Worm (Caenorhabditis elegans) whole organism, L1 larva: ENCODE data around the gene ZK682.7.
A peak's percentile ranks its signal among the peaks of the same experiment; 100 is the strongest.

Source experiments
- C04F5.9 ChIP-seq: sonication (generic microtip); optimal IDR thresholded peaks from 2 replicates; lab custom pipeline; 2016; ENCODE audit warnings: missing genetic modification characterization, missing compliant biosample characterization
- C34B4.2 ChIP-seq: sonication (generic microtip); optimal IDR thresholded peaks from 2 replicates; lab custom pipeline; 2017; ENCODE audit warnings: mild to moderate bottlenecking, missing genetic modification characterization, missing compliant biosample characterization
- Y116A8C.19 ChIP-seq: sonication (generic microtip); optimal IDR thresholded peaks from 2 replicates; lab custom pipeline; 2016; ENCODE audit warnings: missing compliant biosample characterization, missing genetic modification characterization, borderline replicate concordance
- blmp-1 ChIP-seq: fragments of 150-350 bp; optimal IDR thresholded peaks from 2 replicates; lab custom pipeline; 2014; ENCODE audit warnings: missing biosample characterization, missing genetic modification characterization
- ceh-63 ChIP-seq: fragments of 200-800 bp; sonication (Bioruptor generic); optimal IDR thresholded peaks from 2 replicates; lab custom pipeline; 2018; ENCODE audit warnings: mild to moderate bottlenecking, missing genetic modification characterization, missing compliant biosample characterization
- ceh-8 ChIP-seq: fragments of 200-800 bp; sonication (Bioruptor generic); optimal IDR thresholded peaks from 2 replicates; lab custom pipeline; 2018; ENCODE audit warnings: mild to moderate bottlenecking, missing genetic modification characterization, moderate library complexity, missing compliant biosample characterization
- ceh-82 ChIP-seq, 3 experiments: fragments of 150-350 bp in 1 of 3; sonication (generic microtip) in 2 of 3; optimal IDR thresholded peaks; 2 replicates each; lab custom pipeline; 2014 to 2017; ENCODE audit warnings: missing biosample characterization in 3 of 3, missing genetic modification characterization in 3 of 3
- ceh-90 ChIP-seq: sonication (generic microtip); optimal IDR thresholded peaks from 2 replicates; lab custom pipeline; 2016; ENCODE audit warnings: missing genetic modification characterization, missing compliant biosample characterization
- dpl-1 ChIP-seq, 3 experiments: fragments of 150-350 bp in 2 of 3; sonication (generic microtip) in 1 of 3; optimal IDR thresholded peaks; 2 replicates each; lab custom pipeline; 2014 to 2017; ENCODE audit warnings: missing biosample characterization in 3 of 3, missing genetic modification characterization in 3 of 3, missing genetic modification reagents in 3 of 3
- dsc-1 ChIP-seq: sonication (generic microtip); optimal IDR thresholded peaks from 2 replicates; lab custom pipeline; 2016; ENCODE audit warnings: mild to moderate bottlenecking, missing genetic modification characterization, missing compliant biosample characterization
- efl-1 ChIP-seq, 4 experiments: fragments of 150-350 bp; optimal IDR thresholded peaks in 3 of 4; peaks in 1 of 4; 1 replicate in 1 of 4; 2 replicates in 3 of 4; lab custom pipeline; 2014; ENCODE audit warnings: missing biosample characterization in 2 of 4, missing genetic modification characterization in 2 of 4, missing genetic modification reagents in 2 of 4
- efl-3 ChIP-seq: fragments of 200-800 bp; sonication (Bioruptor generic); optimal IDR thresholded peaks from 2 replicates; lab custom pipeline; 2018; ENCODE audit warnings: mild to moderate bottlenecking, missing genetic modification characterization, missing compliant biosample characterization
- elt-3 ChIP-seq, 6 experiments: fragments of 150-350 bp in 1 of 6; sonication (generic microtip); optimal IDR thresholded peaks; 2 replicates each; lab custom pipeline; 2017 to 2018; ENCODE audit warnings: missing biosample characterization in 6 of 6, missing genetic modification characterization in 6 of 6, inconsistent platforms in 1 of 6
- ets-5 ChIP-seq: fragments of 200-800 bp; sonication (Bioruptor generic); IDR thresholded peaks from 2 replicates; pipeline ENCODE4 v1.3.6; 2022; ENCODE audit warnings: missing genetic modification characterization, missing compliant biosample characterization
- fkh-10 ChIP-seq: sonication (generic microtip); optimal IDR thresholded peaks from 2 replicates; lab custom pipeline; 2017; ENCODE audit warnings: missing biosample characterization, missing genetic modification reagents, missing genetic modification characterization
- grh-1 ChIP-seq: fragments of 200-800 bp; sonication (Bioruptor generic); IDR thresholded peaks from 2 replicates; pipeline ENCODE4 v1.3.6; 2022; ENCODE audit warnings: missing genetic modification reagents, missing genetic modification characterization, missing compliant biosample characterization
- hpl-2 ChIP-seq: fragments of 150-350 bp; optimal IDR thresholded peaks from 2 replicates; lab custom pipeline; 2014; ENCODE audit warnings: missing biosample characterization, missing genetic modification reagents, missing genetic modification characterization
- lin-14 ChIP-seq: fragments of 200-800 bp; sonication (Bioruptor generic); optimal IDR thresholded peaks from 2 replicates; lab custom pipeline; 2018; ENCODE audit warnings: mild to moderate bottlenecking, missing genetic modification characterization, moderate library complexity, missing compliant biosample characterization
- mab-9 ChIP-seq: fragments of 200-800 bp; sonication (Bioruptor generic); IDR thresholded peaks from 2 replicates; pipeline ENCODE4 v1.3.6; 2022; ENCODE audit warnings: missing genetic modification reagents, missing genetic modification characterization, missing compliant biosample characterization
- mdl-1 ChIP-seq, 2 experiments: fragments of 150-350 bp; optimal IDR thresholded peaks; 2 replicates each; lab custom pipeline; 2014 to 2017; ENCODE audit warnings: missing biosample characterization in 2 of 2, missing genetic modification characterization in 2 of 2, inconsistent platforms in 1 of 2
- nhr-19 ChIP-seq: fragments of 200-800 bp; sonication (Bioruptor generic); conservative IDR thresholded peaks from 2 replicates; pipeline ENCODE4 v1.3.6; 2022; ENCODE audit warnings: missing genetic modification characterization, missing compliant biosample characterization
- nhr-20 ChIP-seq: sonication (generic microtip); optimal IDR thresholded peaks from 2 replicates; lab custom pipeline; 2016; ENCODE audit warnings: mild to moderate bottlenecking, missing genetic modification characterization, missing compliant biosample characterization
- nhr-28 ChIP-seq: fragments of 150-350 bp; optimal IDR thresholded peaks from 2 replicates; lab custom pipeline; 2014; ENCODE audit warnings: missing biosample characterization, missing genetic modification characterization
- nhr-85 ChIP-seq: sonication (generic microtip); peaks from one replicate; lab custom pipeline; 2016; ENCODE audit warnings: missing genetic modification characterization, inconsistent platforms, missing compliant biosample characterization
- nhr-90 ChIP-seq: sonication (generic microtip); optimal IDR thresholded peaks from 2 replicates; lab custom pipeline; 2016; ENCODE audit warnings: mild to moderate bottlenecking, missing genetic modification characterization, missing compliant biosample characterization; ENCODE audit not compliant: poor library complexity
- rnt-1 ChIP-seq: sonication (generic microtip); optimal IDR thresholded peaks from 2 replicates; lab custom pipeline; 2016; ENCODE audit warnings: mild to moderate bottlenecking, missing genetic modification characterization, moderate library complexity, missing compliant biosample characterization
- skn-1 ChIP-seq: fragments of 150-350 bp; optimal IDR thresholded peaks from 2 replicates; lab custom pipeline; 2014; ENCODE audit warnings: missing biosample characterization, missing genetic modification characterization
- sup-37 ChIP-seq: fragments of 200-800 bp; sonication (Bioruptor generic); optimal IDR thresholded peaks from 2 replicates; lab custom pipeline; 2018; ENCODE audit warnings: mild to moderate bottlenecking, missing genetic modification characterization, missing compliant biosample characterization
- swsn-7 ChIP-seq: sonication (generic microtip); optimal IDR thresholded peaks from 2 replicates; lab custom pipeline; 2016; ENCODE audit warnings: missing genetic modification characterization, missing compliant biosample characterization
- tbx-2 ChIP-seq: sonication (generic microtip); optimal IDR thresholded peaks from 2 replicates; lab custom pipeline; 2016; ENCODE audit warnings: missing genetic modification characterization, missing compliant biosample characterization
- tlp-1 ChIP-seq: fragments of 150-350 bp; optimal IDR thresholded peaks from 2 replicates; lab custom pipeline; 2014; ENCODE audit warnings: missing biosample characterization, missing genetic modification characterization
- unc-130 ChIP-seq: fragments of 150-350 bp; optimal IDR thresholded peaks from 2 replicates; lab custom pipeline; 2017; ENCODE audit warnings: missing biosample characterization, missing genetic modification characterization, inconsistent platforms
- unc-62 ChIP-seq: fragments of 150-350 bp; optimal IDR thresholded peaks from 2 replicates; lab custom pipeline; 2014; ENCODE audit warnings: missing biosample characterization, missing genetic modification reagents, missing genetic modification characterization
- unc-86 ChIP-seq: sonication (generic microtip); optimal IDR thresholded peaks from 2 replicates; lab custom pipeline; 2016; ENCODE audit warnings: missing genetic modification characterization, missing compliant biosample characterization
- unc-98 ChIP-seq: fragments of 200-800 bp; sonication (Bioruptor generic); IDR thresholded peaks from 2 replicates; pipeline ENCODE4 v1.3.6; 2022; ENCODE audit warnings: missing genetic modification characterization, missing compliant biosample characterization
- ztf-11 ChIP-seq, 2 experiments: sonication (generic microtip); optimal IDR thresholded peaks; 2 replicates each; lab custom pipeline; 2016 to 2017; ENCODE audit warnings: missing genetic modification characterization in 2 of 2, missing biosample characterization in 1 of 2, missing compliant biosample characterization in 1 of 2

ZK682.7 gene

DNA sequence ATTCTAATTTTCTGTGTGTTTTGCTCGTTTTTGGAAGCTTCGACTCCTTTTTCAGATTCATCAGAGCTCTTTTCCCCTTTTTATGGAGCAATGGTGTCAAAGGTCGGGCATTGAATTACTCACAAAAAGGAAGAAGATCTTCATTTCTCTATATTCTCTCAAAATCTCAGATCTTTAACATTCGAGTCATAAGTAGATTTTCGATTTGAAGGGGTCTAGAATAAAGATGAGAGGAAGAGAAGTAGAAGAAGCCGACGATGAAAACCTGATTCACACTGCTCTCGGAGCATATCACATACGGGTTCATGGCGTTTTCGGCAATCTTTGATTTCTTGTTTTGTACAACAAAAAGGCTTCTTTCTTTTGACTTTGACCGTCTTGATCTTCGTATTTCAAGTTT lies 20.4 kb upstream of the ZK682.7 start:
- TF ChIP-seq mdl-1 (tag; optimal IDR thresholded peaks at IDR 0.05; lab: Kevin White, UChicago) (no peak), efl-1 (optimal IDR thresholded peaks at IDR 0.05; lab: Kevin White, UChicago) (no peak), efl-1 (GFP tag; optimal IDR thresholded peaks at IDR 0.05 in 1 of 2; lab: Kevin White, UChicago) (peak in 1 of 2 experiments; percentile 59), ets-5 (GFP tag; lab: Robert Waterston, UW) (no peak), fkh-10 (GFP tag; lab: Kevin White, UChicago) (peak; percentile 85), Y116A8C.19 (tag; lab: Kevin White, UChicago) (no peak), nhr-85 (tag; lab: Kevin White, UChicago) (no peak), lin-14 (GFP tag; lab: Kevin White, UChicago) (peak; percentile 24)
- TF ChIP-seq, all 84 proteins: peak for 3

DNA sequence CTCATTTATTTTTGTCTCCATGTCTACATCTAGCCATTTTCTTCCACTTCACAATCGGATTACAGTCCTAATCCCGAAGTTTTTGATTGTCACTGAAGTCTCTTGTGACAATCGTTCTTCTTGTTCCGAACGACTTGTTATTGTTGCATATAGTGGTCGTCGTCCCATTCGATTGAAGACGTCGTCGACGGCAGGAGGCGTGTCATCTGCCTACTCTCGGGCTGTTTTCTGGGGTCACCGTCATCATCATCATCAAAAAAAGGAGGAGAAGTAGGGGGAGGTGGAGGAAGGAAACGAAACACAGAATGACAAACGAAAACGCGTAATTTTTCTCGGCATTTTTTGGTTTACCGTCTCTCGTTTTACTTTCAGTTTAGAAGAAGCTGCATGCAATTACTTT lies 13.2 kb upstream of the ZK682.7 start, which contains the start of gene F44A2.3:
TSS of gene F44A2.3 (plus strand) at position 301 of the 400 bp plus-strand sequence.
- TF ChIP-seq dpl-1 (GFP tag; optimal IDR thresholded peaks at IDR 0.05; lab: Kevin White, UChicago): no peak
- no peak for TF ChIP-seq efl-1 (optimal IDR thresholded peaks at IDR 0.05; lab: Kevin White, UChicago)
- peak in 1 of 2 experiments; percentile 29 for TF ChIP-seq efl-1 (GFP tag; optimal IDR thresholded peaks at IDR 0.05 in 1 of 2; lab: Kevin White, UChicago)
- no peak for TF ChIP-seq ceh-90 (tag; lab: Kevin White, UChicago)
- no peak for TF ChIP-seq Y116A8C.19 (tag; lab: Kevin White, UChicago)
- no peak for TF ChIP-seq C04F5.9 (tag; lab: Kevin White, UChicago)
- no peak for TF ChIP-seq nhr-90 (tag; lab: Kevin White, UChicago)
- TF ChIP-seq rnt-1 (tag; lab: Kevin White, UChicago): no peak
- TF ChIP-seq ceh-8 (GFP tag; lab: Kevin White, UChicago): no peak
- TF ChIP-seq swsn-7: no peak
- TF ChIP-seq blmp-1 (tag; lab: Kevin White, UChicago): peak; percentile 26

DNA sequence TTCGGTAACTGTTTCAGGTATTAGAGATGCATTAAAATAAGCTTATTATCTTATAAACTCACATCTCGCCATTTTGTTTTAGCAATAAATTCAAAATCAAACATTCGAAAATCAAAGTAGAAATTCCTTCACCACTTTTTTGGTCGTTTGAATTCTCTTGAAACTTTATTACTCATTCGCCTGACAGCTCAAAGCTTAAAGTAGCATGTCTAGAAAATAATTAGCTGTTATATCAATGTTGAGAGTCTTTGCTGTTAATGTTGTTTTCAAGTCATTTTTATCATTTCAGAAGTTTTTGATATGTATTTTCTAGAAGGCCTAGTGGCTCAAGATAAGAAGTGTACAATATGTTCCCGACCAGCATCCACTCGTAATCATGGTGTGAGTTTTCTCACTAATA lies 11.1 kb upstream of the ZK682.7 start, which contains the start of gene nhr-39:
TSS of gene nhr-39 (plus strand) at position 301 of the 400 bp plus-strand sequence.
- TF ChIP-seq C34B4.2 (tag; lab: Kevin White, UChicago): no peak
- no peak for TF ChIP-seq elt-3 (tag; optimal IDR thresholded peaks at IDR 0.05; lab: Kevin White, UChicago)
- no peak for TF ChIP-seq tbx-2 (tag; lab: Kevin White, UChicago)
- TF ChIP-seq mab-9 (GFP tag; lab: Robert Waterston, UW): no peak
- TF ChIP-seq ztf-11 (tag; optimal IDR thresholded peaks at IDR 0.05; lab: Kevin White, UChicago): no peak
- no peak for TF ChIP-seq tlp-1 (tag; lab: Kevin White, UChicago)
- TF ChIP-seq dsc-1 (tag; lab: Kevin White, UChicago): no peak
- no peak for TF ChIP-seq unc-86 (tag; lab: Kevin White, UChicago)
- no peak for TF ChIP-seq nhr-19 (GFP tag; lab: Robert Waterston, UW)
- TF ChIP-seq unc-62 (GFP tag; lab: Kevin White, UChicago): no peak
- TF ChIP-seq nhr-20: no peak
- no peak for TF ChIP-seq ceh-82 (tag; optimal IDR thresholded peaks at IDR 0.05; lab: Kevin White, UChicago)
- TF ChIP-seq skn-1 (tag; lab: Kevin White, UChicago): no peak
- TF ChIP-seq sup-37 (GFP tag; lab: Kevin White, UChicago): no peak
- TF ChIP-seq efl-3: no peak
- no peak for TF ChIP-seq hpl-2
- no peak for TF ChIP-seq unc-98 (GFP tag; lab: Robert Waterston, UW)
- no peak for TF ChIP-seq unc-130 (tag; lab: Kevin White, UChicago)
- TF ChIP-seq nhr-28: no peak
- TF ChIP-seq Y116A8C.19 (tag; lab: Kevin White, UChicago): no peak

DNA sequence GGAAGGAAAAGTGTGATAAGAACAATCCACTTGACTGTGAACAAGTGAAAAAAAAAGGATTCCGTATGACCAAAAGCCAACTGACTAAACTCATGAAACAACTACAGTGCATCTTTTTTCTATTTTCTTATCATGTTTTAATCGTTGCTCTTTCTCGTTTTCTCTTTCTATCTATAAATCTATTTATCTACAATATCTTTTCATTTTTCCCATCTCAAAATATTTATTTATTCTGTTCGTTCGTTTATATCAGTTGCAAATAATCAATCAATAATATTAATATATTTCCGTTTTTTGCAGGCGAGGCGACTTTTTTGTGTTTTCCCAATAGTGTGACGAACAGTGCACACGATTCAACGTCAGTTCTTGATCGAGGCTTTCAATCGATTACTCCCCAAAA lies 5.4 kb upstream of the ZK682.7 start, which contains the start of gene F44A2.5:
TSS of gene F44A2.5 (plus strand) at position 301 of the 400 bp plus-strand sequence.
- TF ChIP-seq ceh-63 (GFP tag; lab: Kevin White, UChicago) (no peak), tlp-1 (tag; lab: Kevin White, UChicago) (no peak), grh-1 (no peak), dsc-1 (tag; lab: Kevin White, UChicago) (no peak), rnt-1 (tag; lab: Kevin White, UChicago) (no peak), unc-130 (tag; lab: Kevin White, UChicago) (no peak)
- TF ChIP-seq, all 84 proteins: peak for 0
